Worm (Caenorhabditis elegans) whole organism, mixed stage, embryonic: ENCODE data around the gene delm-1.
A peak's percentile ranks its signal among the peaks of the same experiment; 100 is the strongest.

Source experiments
- blmp-1 ChIP-seq: fragments of 150-350 bp; optimal IDR thresholded peaks from 2 replicates; lab custom pipeline; 2014; ENCODE audit warnings: missing biosample characterization, missing genetic modification characterization
- ceh-39 ChIP-seq: fragments of 150-350 bp; optimal IDR thresholded peaks from 2 replicates; lab custom pipeline; 2014; ENCODE audit warnings: missing biosample characterization, missing genetic modification characterization
- ces-1 ChIP-seq: fragments of 150-350 bp; optimal IDR thresholded peaks from 2 replicates; lab custom pipeline; 2014; ENCODE audit warnings: missing biosample characterization, missing genetic modification reagents, missing genetic modification characterization
- cnd-1 ChIP-seq: fragments of 200-800 bp; sonication (Bioruptor generic); optimal IDR thresholded peaks from 2 replicates; lab custom pipeline; 2018; ENCODE audit warnings: mild to moderate bottlenecking, missing genetic modification characterization, missing compliant biosample characterization
- hlh-1 ChIP-seq: fragments of 150-350 bp; optimal IDR thresholded peaks from 2 replicates; lab custom pipeline; 2014; ENCODE audit warnings: missing biosample characterization, missing genetic modification reagents, missing genetic modification characterization
- lin-13 ChIP-seq: fragments of 150-350 bp; optimal IDR thresholded peaks from 2 replicates; lab custom pipeline; 2014; ENCODE audit warnings: missing biosample characterization, missing genetic modification characterization
- lsy-2 ChIP-seq: fragments of 150-350 bp; optimal IDR thresholded peaks from 2 replicates; lab custom pipeline; 2014; ENCODE audit warnings: missing biosample characterization, missing genetic modification characterization
- nhr-28 ChIP-seq: fragments of 150-350 bp; optimal IDR thresholded peaks from 2 replicates; lab custom pipeline; 2014; ENCODE audit warnings: missing biosample characterization, missing genetic modification characterization
- pha-4 ChIP-seq: fragments of 150-350 bp; optimal IDR thresholded peaks from 2 replicates; lab custom pipeline; 2018; ENCODE audit warnings: missing biosample characterization, missing genetic modification reagents, missing genetic modification characterization
- snpc-4 ChIP-seq: fragments of 150-350 bp; optimal IDR thresholded peaks from 2 replicates; lab custom pipeline; 2014; ENCODE audit warnings: missing biosample characterization, missing genetic modification characterization
- unc-39 ChIP-seq: fragments of 150-350 bp; optimal IDR thresholded peaks from 2 replicates; lab custom pipeline; 2014; ENCODE audit warnings: missing biosample characterization, missing genetic modification characterization
- unc-62 ChIP-seq: fragments of 150-350 bp; optimal IDR thresholded peaks from 2 replicates; lab custom pipeline; 2014; ENCODE audit warnings: missing biosample characterization, missing genetic modification reagents, missing genetic modification characterization

DNA sequence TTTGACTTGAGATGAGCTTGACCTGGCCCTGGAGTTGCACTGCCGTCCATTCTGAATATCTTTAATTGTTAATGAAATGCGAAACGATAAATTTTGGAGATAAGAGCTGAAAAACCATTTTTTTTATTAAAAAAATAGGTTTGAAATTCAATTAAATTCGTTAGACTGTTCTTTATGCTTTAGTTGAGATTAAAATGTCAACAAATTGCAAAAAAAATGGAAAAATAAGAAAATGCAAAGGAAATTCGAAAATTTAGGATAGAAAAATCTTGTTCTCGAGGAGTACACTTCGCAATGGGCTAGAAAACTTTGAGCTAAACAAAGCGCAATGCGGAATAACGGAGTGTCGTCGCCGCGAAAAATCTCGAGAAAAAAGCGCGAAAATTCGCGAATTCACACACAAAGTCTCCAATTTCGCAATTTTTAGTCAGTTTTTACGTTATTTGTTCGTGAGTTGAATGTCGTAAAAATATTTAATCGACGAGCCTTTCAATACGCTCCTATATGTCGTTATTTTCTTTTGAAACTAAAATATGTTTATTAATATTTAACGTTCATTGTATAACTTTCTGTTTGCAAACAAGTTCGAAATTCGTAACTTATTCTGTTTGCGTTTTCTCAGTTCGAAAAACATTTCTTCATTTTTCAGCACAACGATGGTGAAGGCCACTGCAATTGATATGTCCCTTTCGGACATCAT lies 11.7 kb upstream of the delm-1 start, which contains the start of the genes rpb-12 and aly-2:
- TF ChIP-seq snpc-4 (tag; lab: Kevin White, UChicago) (no peak), lin-13 (tag; lab: Kevin White, UChicago) (no peak), hlh-1 (no peak), lsy-2 (tag; lab: Kevin White, UChicago) (no peak), unc-62 (GFP tag; lab: Kevin White, UChicago) (no peak), pha-4 (tag; lab: Kevin White, UChicago) (peak; percentile 46), nhr-28 (tag; lab: Kevin White, UChicago) (no peak), ceh-39 (tag; lab: Kevin White, UChicago) (no peak), ces-1 (GFP tag; lab: Kevin White, UChicago) (no peak), cnd-1 (tag; lab: Kevin White, UChicago) (no peak), unc-39 (no peak), blmp-1 (tag; lab: Kevin White, UChicago) (no peak)
